Fruit fly (Drosophila melanogaster): Measurements from ENCODE around the gene Hsc70-4.

The Hsc70-4 gene

dm6 chr3R:15213362-15213989 is 29.0 kb upstream of the Hsc70-4 start, which contains the start of the genes CG6654 and CG4210 (continued):
- TF ChIP-seq CG4328 (GFP tag; optimal IDR thresholded peaks at IDR 0.05) = peak; percentile 28
- no peak for TF ChIP-seq CHES-1-like (GFP tag; optimal IDR thresholded peaks at IDR 0.05)
- peak; percentile 20 for TF ChIP-seq CG15514 (GFP tag; optimal IDR thresholded peaks at IDR 0.05)
- TF ChIP-seq CG2120 (GFP tag; optimal IDR thresholded peaks at IDR 0.05) = peak; percentile 53
- TF ChIP-seq CG7372 (GFP tag; IDR thresholded peaks at IDR 0.05) = no peak
- no peak for TF ChIP-seq gt (GFP tag; IDR thresholded peaks at IDR 0.05)
- no peak for TF ChIP-seq lab (GFP tag; optimal IDR thresholded peaks at IDR 0.05)
- TF ChIP-seq CG10959 (GFP tag; IDR thresholded peaks at IDR 0.05) = no peak
- TF ChIP-seq sob (GFP tag; IDR thresholded peaks at IDR 0.05) = no peak
- TF ChIP-seq dimm (GFP tag; IDR thresholded peaks at IDR 0.05) = no peak
- TF ChIP-seq Xbp1 (GFP tag; optimal IDR thresholded peaks at IDR 0.05) = no peak
- no peak for TF ChIP-seq CG16863 (GFP tag; optimal IDR thresholded peaks at IDR 0.05)
- no peak for TF ChIP-seq CG7987 (GFP tag; optimal IDR thresholded peaks at IDR 0.05)
- no peak for TF ChIP-seq kay (GFP tag; optimal IDR thresholded peaks at IDR 0.05)
- no peak for TF ChIP-seq Ada2b (GFP tag; IDR thresholded peaks at IDR 0.05)
- TF ChIP-seq CG14667 (GFP tag; IDR thresholded peaks at IDR 0.05) = no peak
- TF ChIP-seq CG43689 (GFP tag; IDR thresholded peaks at IDR 0.05) = no peak
- TF ChIP-seq sr (GFP tag; IDR thresholded peaks at IDR 0.05) = no peak
- no peak for TF ChIP-seq fd102C (GFP tag; optimal IDR thresholded peaks at IDR 0.05)
- TF ChIP-seq slp2 (GFP tag; optimal IDR thresholded peaks at IDR 0.05) = no peak
- no peak for TF ChIP-seq H2.0 (GFP tag; IDR thresholded peaks at IDR 0.05)
- no peak for TF ChIP-seq CG31365 (tag; optimal IDR thresholded peaks at IDR 0.05)
- TF ChIP-seq ssp (GFP tag; IDR thresholded peaks at IDR 0.05) = no peak
- TF ChIP-seq CG7556 (GFP tag; optimal IDR thresholded peaks at IDR 0.05) = no peak
- no peak for TF ChIP-seq Hmx (GFP tag; optimal IDR thresholded peaks at IDR 0.05)
- TF ChIP-seq Gug (GFP tag; IDR thresholded peaks at IDR 0.05) = no peak
- TF ChIP-seq CG2889 (GFP tag; IDR thresholded peaks at IDR 0.05) = no peak
- no peak for TF ChIP-seq slou (GFP tag; optimal IDR thresholded peaks at IDR 0.05)
- no peak for TF ChIP-seq ase (GFP tag; IDR thresholded peaks at IDR 0.05)
- peak; percentile 14 for TF ChIP-seq Max (GFP tag; optimal IDR thresholded peaks at IDR 0.05)
- no peak for TF ChIP-seq CG8089 (GFP tag; optimal IDR thresholded peaks at IDR 0.05)
- no peak for TF ChIP-seq croc (GFP tag; conservative IDR thresholded peaks at IDR 0.05)
- TF ChIP-seq h (optimal IDR thresholded peaks at IDR 0.05) = no peak
- TF ChIP-seq CG14860 (GFP tag; IDR thresholded peaks at IDR 0.05; ENCODE audit: partially characterized antibody) = no peak
- TF ChIP-seq ara (GFP tag; IDR thresholded peaks at IDR 0.05) = no peak
- TF ChIP-seq CG34422 (GFP tag; IDR thresholded peaks at IDR 0.05) = no peak
- no peak for TF ChIP-seq CG30403 (GFP tag; optimal IDR thresholded peaks at IDR 0.05)
- peak in 1 of 2 experiments; percentile 31 for TF ChIP-seq crp (GFP tag; optimal IDR thresholded peaks at IDR 0.05)
- TF ChIP-seq ro (GFP tag; IDR thresholded peaks at IDR 0.05) = no peak
- TF ChIP-seq Hey (tag; optimal IDR thresholded peaks at IDR 0.05) = no peak
- TF ChIP-seq CG6272 (GFP tag; IDR thresholded peaks at IDR 0.05) = no peak
- no peak for TF ChIP-seq Optix (GFP tag; IDR thresholded peaks at IDR 0.05)
- TF ChIP-seq Doc3 (GFP tag; IDR thresholded peaks at IDR 0.05; ENCODE audit: partially characterized antibody) = peak; percentile 75
- no peak for TF ChIP-seq CG1233 (GFP tag; optimal IDR thresholded peaks at IDR 0.05)
- TF ChIP-seq CG13424 (tag; optimal IDR thresholded peaks at IDR 0.05) = peak; percentile 8
- no peak for TF ChIP-seq CG1832 (GFP tag; optimal IDR thresholded peaks at IDR 0.05)
- no peak for TF ChIP-seq z (GFP tag; IDR thresholded peaks at IDR 0.05)
- no peak for TF ChIP-seq ab (GFP tag; optimal IDR thresholded peaks at IDR 0.05)
- no peak for TF ChIP-seq CG18764 (GFP tag; optimal IDR thresholded peaks at IDR 0.05)
- TF ChIP-seq maf-S (GFP tag; optimal IDR thresholded peaks at IDR 0.05) = no peak
- peak; percentile 53; the same call in 2 of the 3 replicates for TF ChIP-seq Opbp (GFP tag; IDR thresholded peaks at IDR 0.05; ENCODE audit: partially characterized antibody)
- no peak for TF ChIP-seq tgo (GFP tag; IDR thresholded peaks at IDR 0.05)
